Fruit fly (Drosophila melanogaster): ENCODE measurements around the gene CG16719.
A peak's percentile ranks its signal among the peaks of the same experiment; 100 is the strongest.

DNA sequence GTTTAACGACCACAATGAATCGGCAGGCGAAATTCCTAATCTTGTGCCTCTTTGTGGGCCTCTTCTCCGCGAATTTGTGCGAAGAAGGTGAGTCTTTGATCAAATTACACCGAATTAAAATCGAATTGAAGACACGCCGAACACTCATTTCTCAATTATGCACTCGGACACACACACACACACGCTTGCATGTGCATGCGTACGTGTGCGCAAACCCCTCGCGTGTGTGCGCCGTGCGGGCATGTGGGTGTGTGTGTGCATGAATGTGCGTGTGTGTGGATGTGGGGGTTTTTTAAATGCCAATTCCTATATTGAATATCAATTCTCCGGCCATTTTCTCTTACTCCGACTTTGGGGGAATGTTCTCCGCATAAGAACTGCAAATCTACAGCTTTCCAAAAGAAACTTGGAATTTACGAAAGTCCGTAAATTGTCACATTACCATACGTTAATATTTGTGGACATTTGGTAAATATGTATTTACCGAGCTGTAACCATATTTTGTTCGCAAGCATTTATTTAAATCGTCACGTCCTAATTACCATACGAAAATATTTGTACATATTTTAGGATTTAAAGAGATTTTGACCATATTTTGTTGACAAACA, 29.7 kb downstream of the CG16719 start:
- TF ChIP-seq Hr96 (GFP tag; optimal IDR thresholded peaks at IDR 0.05) (no peak), cnc (optimal IDR thresholded peaks at IDR 0.05) (no peak), CG33017 (tag; optimal IDR thresholded peaks at IDR 0.05) (no peak), CG7045 (GFP tag; optimal IDR thresholded peaks at IDR 0.05) (no peak), kay (GFP tag; ENCODE audit: borderline replicate concordance) (peak; percentile 92), bab1 (GFP tag; optimal IDR thresholded peaks at IDR 0.05) (no peak), Crg-1 (GFP tag; optimal IDR thresholded peaks at IDR 0.05) (no peak), cic (GFP tag; optimal IDR thresholded peaks at IDR 0.05) (peak; percentile 87), CG12768 (GFP tag; optimal IDR thresholded peaks at IDR 0.05) (no peak), ovo (GFP tag; optimal IDR thresholded peaks at IDR 0.05) (no peak), CG11617 (GFP tag; optimal IDR thresholded peaks at IDR 0.05) (no peak), tj (GFP tag; optimal IDR thresholded peaks at IDR 0.05) (peak; percentile 77), CG5204 (GFP tag; optimal IDR thresholded peaks at IDR 0.05) (no peak)
